Comparison of ENCODE assay signal across 4 worm cellular contexts in genomic region chrX:2303253-2303652, ce11.
A peak's percentile ranks its signal among the peaks of the same experiment; 100 is the strongest.
TF ChIP-seq lines count a peak whose summit lies in the region.

No protein-coding gene starts in this region.

TF ChIP-seq in whole organism, L1 larva, 84 proteins besides CTCF, POLR2A, EP300 and RAD21:
- TF ChIP-seq blmp-1 (tag; optimal IDR thresholded peaks at IDR 0.05; lab: Kevin White, UChicago), result peak; percentile 82
- TF ChIP-seq skn-1 (tag; optimal IDR thresholded peaks at IDR 0.05; lab: Kevin White, UChicago), result no peak
- no peak for TF ChIP-seq efl-1 (optimal IDR thresholded peaks at IDR 0.05; lab: Kevin White, UChicago)
- peak in 1 of 2 experiments; percentile 44 for TF ChIP-seq efl-1 (GFP tag; optimal IDR thresholded peaks at IDR 0.05 in 1 of 2; lab: Kevin White, UChicago)

TF ChIP-seq in whole organism, L2 larva, 48 proteins besides CTCF, POLR2A, EP300 and RAD21:
- TF ChIP-seq nhr-21 (tag; optimal IDR thresholded peaks at IDR 0.05; lab: Kevin White, UChicago) (peak; percentile 55), ceh-82 (tag; optimal IDR thresholded peaks at IDR 0.05; lab: Kevin White, UChicago) (no peak), nhr-23 (tag; optimal IDR thresholded peaks at IDR 0.05; lab: Kevin White, UChicago) (no peak)

TF ChIP-seq in whole organism, L3 larva, 47 proteins besides CTCF, POLR2A, EP300 and RAD21:
- peak; percentile 80 for TF ChIP-seq nhr-23 (tag; optimal IDR thresholded peaks at IDR 0.05; lab: Kevin White, UChicago)
- TF ChIP-seq nhr-12 (tag; optimal IDR thresholded peaks at IDR 0.05; lab: Kevin White, UChicago), result no peak
TF ChIP-seq in whole organism, L3 larva: peak in this region for 1.

TF ChIP-seq in whole organism, L4 larva, 104 proteins besides CTCF, POLR2A, EP300 and RAD21:
- TF ChIP-seq mxl-3 (GFP tag; optimal IDR thresholded peaks at IDR 0.05; lab: Kevin White, UChicago) (peak; percentile 0), ceh-82 (tag; optimal IDR thresholded peaks at IDR 0.05; lab: Kevin White, UChicago) (no peak)
